Fruit fly (Drosophila melanogaster) whole organism, prepupa: ENCODE measurements around the gene S.

Experiments used
- CG6276 ChIP-seq: fragments of 200-800 bp; sonication (Bioruptor generic); optimal IDR thresholded peaks from 2 replicates; lab custom pipeline; 2017; ENCODE audit warnings: missing biosample characterization, mild to moderate bottlenecking, missing genetic modification characterization
- CG6854 ChIP-seq: fragments of 200-800 bp; sonication (Bioruptor generic); optimal IDR thresholded peaks from 2 replicates; lab custom pipeline; 2017; ENCODE audit warnings: missing biosample characterization, mild to moderate bottlenecking, missing genetic modification characterization
- Eip78C ChIP-seq: fragments of 200-800 bp; sonication (Bioruptor generic); peaks from one replicate; lab custom pipeline; 2016; ENCODE audit warnings: missing biosample characterization, missing genetic modification characterization
- Sox102F ChIP-seq: fragments of 200-800 bp; sonication (Bioruptor generic); optimal IDR thresholded peaks from 2 replicates; lab custom pipeline; 2016; ENCODE audit warnings: missing biosample characterization, mild to moderate bottlenecking, missing genetic modification characterization
- eg ChIP-seq: fragments of 200-800 bp; sonication (Bioruptor generic); IDR thresholded peaks from 3 replicates; pipeline ENCODE4 v1.3.6; 2022; ENCODE audit warnings: missing biosample characterization, missing genetic modification characterization
- net ChIP-seq: fragments of 200-800 bp; sonication (Bioruptor generic); optimal IDR thresholded peaks from 3 replicates; lab custom pipeline; 2016; ENCODE audit warnings: missing biosample characterization, missing genetic modification characterization

- peak; percentile 14 for TF ChIP-seq Eip78C (GFP tag; lab: Kevin White, UChicago)
- no peak for TF ChIP-seq Sox102F (GFP tag; lab: Kevin White, UChicago)
- no peak for TF ChIP-seq CG6854 (GFP tag; lab: Kevin White, UChicago)
- no peak for TF ChIP-seq net (GFP tag; lab: Kevin White, UChicago)
- TF ChIP-seq CG6276 (GFP tag; lab: Kevin White, UChicago), result no peak
- peak; percentile 31; the same call in 2 of the 3 replicates for TF ChIP-seq eg (GFP tag; lab: Robert Waterston, UW)
Measured at dm6 chr2L:1118149-1118548, 40.5 kb upstream of the S start.
